Worm (Caenorhabditis elegans) whole organism, young adult: ENCODE data around the gene C43H6.4.

Experiments
- F22D6.2 ChIP-seq: sonication (generic microtip); optimal IDR thresholded peaks from 2 replicates; lab custom pipeline; 2016; ENCODE audit warnings: mild to moderate bottlenecking, missing genetic modification characterization, missing compliant biosample characterization
- F23B12.7 ChIP-seq: sonication (generic microtip); optimal IDR thresholded peaks from 2 replicates; lab custom pipeline; 2017; ENCODE audit warnings: missing genetic modification characterization, mild to moderate bottlenecking, missing compliant biosample characterization, antibody characterized with exemption, moderate library complexity; ENCODE audit not compliant: insufficient read depth
- F49E8.2 ChIP-seq: sonication (generic microtip); optimal IDR thresholded peaks from 3 replicates; lab custom pipeline; 2017; ENCODE audit warnings: missing genetic modification characterization, mild to moderate bottlenecking, missing compliant biosample characterization, antibody characterized with exemption, moderate library complexity; ENCODE audit not compliant: insufficient read depth
- Y53G8AR.9 ChIP-seq: fragments of 200-800 bp; sonication (Bioruptor generic); conservative IDR thresholded peaks from 2 replicates; pipeline ENCODE4 v1.3.6; 2022; ENCODE audit warnings: missing genetic modification reagents, missing genetic modification characterization, missing compliant biosample characterization
- Y67H2A.10 ChIP-seq: fragments of 200-800 bp; sonication (Bioruptor generic); conservative IDR thresholded peaks from 2 replicates; pipeline ENCODE4 v1.3.6; 2022; ENCODE audit warnings: missing genetic modification reagents, missing genetic modification characterization, missing compliant biosample characterization
- Y79H2A.3 ChIP-seq: fragments of 200-800 bp; sonication (Bioruptor generic); conservative IDR thresholded peaks from 2 replicates; pipeline ENCODE4 v1.3.6; 2022; ENCODE audit warnings: missing genetic modification reagents, missing genetic modification characterization, missing compliant biosample characterization
- ZK185.1 ChIP-seq: sonication (generic microtip); optimal IDR thresholded peaks from 2 replicates; lab custom pipeline; 2016; ENCODE audit warnings: mild to moderate bottlenecking, missing genetic modification characterization, missing compliant biosample characterization; ENCODE audit not compliant: poor library complexity, severe bottlenecking
- akir-1 ChIP-seq: fragments of 200-800 bp; sonication (Bioruptor generic); optimal IDR thresholded peaks from 2 replicates; lab custom pipeline; 2018; ENCODE audit warnings: mild to moderate bottlenecking, missing genetic modification characterization, moderate library complexity, missing compliant biosample characterization
- attf-6 ChIP-seq: fragments of 200-800 bp; sonication (Bioruptor generic); IDR thresholded peaks from 2 replicates; pipeline ENCODE4 v1.3.6; 2022; ENCODE audit warnings: missing genetic modification reagents, missing genetic modification characterization, missing compliant biosample characterization
- ccch-3 ChIP-seq: fragments of 200-800 bp; sonication (Bioruptor generic); optimal IDR thresholded peaks from 2 replicates; lab custom pipeline; 2018; ENCODE audit warnings: mild to moderate bottlenecking, missing genetic modification characterization, missing compliant biosample characterization
- chd-7 ChIP-seq: sonication (generic microtip); optimal IDR thresholded peaks from 2 replicates; lab custom pipeline; 2016; ENCODE audit warnings: mild to moderate bottlenecking, missing genetic modification characterization, moderate library complexity, missing compliant biosample characterization
- die-1 ChIP-seq: sonication (generic microtip); optimal IDR thresholded peaks from 2 replicates; lab custom pipeline; 2016; ENCODE audit warnings: missing genotype, mild to moderate bottlenecking, missing genetic modification characterization, missing compliant biosample characterization
- egl-44 ChIP-seq: fragments of 200-800 bp; sonication (Bioruptor generic); IDR thresholded peaks from 2 replicates; pipeline ENCODE4 v1.3.6; 2022; ENCODE audit warnings: missing genetic modification reagents, missing genetic modification characterization, missing compliant biosample characterization
- ekl-4 ChIP-seq: fragments of 200-800 bp; sonication (Bioruptor generic); IDR thresholded peaks from 2 replicates; pipeline ENCODE4 v1.3.6; 2022; ENCODE audit warnings: missing genetic modification reagents, missing genetic modification characterization, missing compliant biosample characterization
- him-1 ChIP-seq: sonication (generic microtip); optimal IDR thresholded peaks from 2 replicates; lab custom pipeline; 2016; ENCODE audit warnings: missing genotype, missing genetic modification reagents, missing genetic modification characterization, missing compliant biosample characterization
- hmg-1.2 ChIP-seq: fragments of 200-800 bp; sonication (Bioruptor generic); IDR thresholded peaks from 2 replicates; pipeline ENCODE4 v1.3.6; 2022; ENCODE audit warnings: missing genetic modification reagents, missing genetic modification characterization, missing compliant biosample characterization
- hrde-1 ChIP-seq: sonication (generic microtip); optimal IDR thresholded peaks from 2 replicates; lab custom pipeline; 2016; ENCODE audit warnings: missing genetic modification characterization, mild to moderate bottlenecking, missing compliant biosample characterization, moderate library complexity, missing genotype, missing genetic modification reagents, borderline replicate concordance
- lin-54 ChIP-seq: fragments of 200-800 bp; sonication (Bioruptor generic); optimal IDR thresholded peaks from 2 replicates; lab custom pipeline; 2018; ENCODE audit warnings: mild to moderate bottlenecking, missing genetic modification characterization, missing compliant biosample characterization
- lir-1 ChIP-seq: fragments of 200-800 bp; sonication (Bioruptor generic); conservative IDR thresholded peaks from 2 replicates; pipeline ENCODE4 v1.3.6; 2022; ENCODE audit warnings: missing genetic modification reagents, missing genetic modification characterization, missing compliant biosample characterization
- mcd-1 ChIP-seq: fragments of 200-800 bp; sonication (Bioruptor generic); IDR thresholded peaks from 2 replicates; pipeline ENCODE4 v1.3.6; 2022; ENCODE audit warnings: missing genetic modification reagents, missing genetic modification characterization, missing compliant biosample characterization
- nfya-1 ChIP-seq: sonication (generic microtip); optimal IDR thresholded peaks from 2 replicates; lab custom pipeline; 2017; ENCODE audit warnings: antibody characterized with exemption, missing compliant biosample characterization, missing genetic modification characterization, borderline replicate concordance; ENCODE audit not compliant: insufficient read depth
- nfya-2 ChIP-seq: fragments of 200-800 bp; sonication (Bioruptor generic); IDR thresholded peaks from 2 replicates; pipeline ENCODE4 v1.3.6; 2022; ENCODE audit warnings: missing genetic modification reagents, missing genetic modification characterization, missing compliant biosample characterization
- nfyb-1 ChIP-seq: fragments of 200-800 bp; sonication (Bioruptor generic); IDR thresholded peaks from 2 replicates; pipeline ENCODE4 v1.3.6; 2022; ENCODE audit warnings: missing genetic modification reagents, missing genetic modification characterization, missing compliant biosample characterization
- nhr-179 ChIP-seq: sonication (generic microtip); optimal IDR thresholded peaks from 2 replicates; lab custom pipeline; 2016; ENCODE audit warnings: mild to moderate bottlenecking, missing genetic modification characterization, missing compliant biosample characterization
- nhr-90 ChIP-seq: sonication (generic microtip); optimal IDR thresholded peaks from 2 replicates; lab custom pipeline; 2016; ENCODE audit warnings: missing genotype, mild to moderate bottlenecking, missing genetic modification characterization, missing compliant biosample characterization
- pha-4 ChIP-seq: fragments of 150-350 bp; sonication (generic microtip); optimal IDR thresholded peaks from 2 replicates; lab custom pipeline; 2014; ENCODE audit warnings: missing biosample characterization, missing genetic modification reagents, missing genetic modification characterization
- rcor-1 ChIP-seq: fragments of 200-800 bp; sonication (Bioruptor generic); IDR thresholded peaks from 2 replicates; pipeline ENCODE4 v1.3.6; 2022; ENCODE audit warnings: missing genetic modification reagents, missing genetic modification characterization, missing compliant biosample characterization
- somi-1 ChIP-seq: fragments of 200-800 bp; sonication (Bioruptor generic); optimal IDR thresholded peaks from 2 replicates; lab custom pipeline; 2018; ENCODE audit warnings: mild to moderate bottlenecking, missing genetic modification characterization, missing compliant biosample characterization
- sptf-2 ChIP-seq: fragments of 200-800 bp; sonication (Bioruptor generic); optimal IDR thresholded peaks from 2 replicates; lab custom pipeline; 2018; ENCODE audit warnings: mild to moderate bottlenecking, missing genetic modification characterization, missing compliant biosample characterization
- unc-62 ChIP-seq: fragments of 150-350 bp; optimal IDR thresholded peaks from 2 replicates; lab custom pipeline; 2014; ENCODE audit warnings: missing biosample characterization, missing genetic modification reagents, missing genetic modification characterization
- zfh-2 ChIP-seq: fragments of 200-800 bp; sonication (Bioruptor generic); conservative IDR thresholded peaks from 2 replicates; pipeline ENCODE4 v1.3.6; 2022; ENCODE audit warnings: missing genetic modification reagents, missing genetic modification characterization, missing compliant biosample characterization
- ztf-26 ChIP-seq: sonication (generic microtip); optimal IDR thresholded peaks from 2 replicates; lab custom pipeline; 2017; ENCODE audit warnings: missing genetic modification characterization, missing compliant biosample characterization

C43H6.4 gene

ce11 chrX:2446185-2446584 lies 42.4 kb downstream of the C43H6.4 start:
- no peak for TF ChIP-seq pha-4
- no peak for TF ChIP-seq sptf-2 (GFP tag; lab: Kevin White, UChicago)
- TF ChIP-seq nfyb-1 (GFP tag; lab: Robert Waterston, UW) = no peak
- TF ChIP-seq akir-1 (GFP tag; lab: Kevin White, UChicago) = no peak
- no peak for TF ChIP-seq F23B12.7 (tag; lab: Kevin White, UChicago)
- TF ChIP-seq him-1 = no peak
- TF ChIP-seq F22D6.2 (tag; lab: Kevin White, UChicago) = no peak
- TF ChIP-seq lir-1 (GFP tag; lab: Robert Waterston, UW) = no peak
- TF ChIP-seq Y67H2A.10 (GFP tag; lab: Robert Waterston, UW) = no peak
- TF ChIP-seq unc-62 (GFP tag; lab: Kevin White, UChicago) = no peak
- no peak for TF ChIP-seq F49E8.2
- TF ChIP-seq nhr-90 (tag; lab: Kevin White, UChicago) = no peak
- no peak for TF ChIP-seq nhr-179 (tag; lab: Kevin White, UChicago)
- no peak for TF ChIP-seq hmg-1.2 (GFP tag; lab: Robert Waterston, UW)
- TF ChIP-seq nfya-1 (tag; lab: Kevin White, UChicago) = no peak
- no peak for TF ChIP-seq egl-44 (GFP tag; lab: Robert Waterston, UW)

ce11 chrX:2447214-2447613 lies 43.4 kb downstream of the C43H6.4 start:
- TF ChIP-seq ZK185.1 (no peak), zfh-2 (GFP tag; lab: Robert Waterston, UW) (peak; percentile 71)
- TF ChIP-seq, all 124 proteins: peak for 1

ce11 chrX:2450994-2451393 lies 47.2 kb downstream of the C43H6.4 start:
- TF ChIP-seq zfh-2 (GFP tag; lab: Robert Waterston, UW) (peak; percentile 78), nfya-2 (no peak)

ce11 chrX:2452297-2452696 lies 48.5 kb downstream of the C43H6.4 start:
- TF ChIP-seq mcd-1 (GFP tag; lab: Robert Waterston, UW) = no peak
- no peak for TF ChIP-seq attf-6 (GFP tag; lab: Robert Waterston, UW)
- TF ChIP-seq ccch-3 (GFP tag; lab: Kevin White, UChicago) = no peak
- TF ChIP-seq lin-54 (GFP tag; lab: Kevin White, UChicago) = no peak
- TF ChIP-seq him-1 = no peak
- TF ChIP-seq lir-1 (GFP tag; lab: Robert Waterston, UW) = no peak
- TF ChIP-seq rcor-1 (GFP tag; lab: Robert Waterston, UW) = no peak
- no peak for TF ChIP-seq ztf-26 (tag; lab: Kevin White, UChicago)
- no peak for TF ChIP-seq somi-1
- no peak for TF ChIP-seq Y79H2A.3 (GFP tag; lab: Robert Waterston, UW)
- TF ChIP-seq ekl-4 = no peak
- no peak for TF ChIP-seq egl-44 (GFP tag; lab: Robert Waterston, UW)
- no peak for TF ChIP-seq die-1 (tag; lab: Kevin White, UChicago)

ce11 chrX:2452716-2453115 lies 48.9 kb downstream of the C43H6.4 start:
- TF ChIP-seq chd-7 (tag; lab: Kevin White, UChicago) (no peak), rcor-1 (GFP tag; lab: Robert Waterston, UW) (no peak), sptf-2 (GFP tag; lab: Kevin White, UChicago) (no peak), zfh-2 (GFP tag; lab: Robert Waterston, UW) (no peak), Y53G8AR.9 (GFP tag; lab: Robert Waterston, UW) (no peak), egl-44 (GFP tag; lab: Robert Waterston, UW) (no peak), hrde-1 (tag; lab: Kevin White, UChicago) (no peak), ekl-4 (no peak)
